Fruit fly (Drosophila melanogaster) whole organism, prepupa: Measurements from ENCODE around the gene CG34026.

ENCODE experiments used
- CG16779 ChIP-seq: fragments of 200-800 bp; sonication (Bioruptor generic); optimal IDR thresholded peaks from 3 replicates; lab custom pipeline; 2017; ENCODE audit warnings: missing biosample characterization, mild to moderate bottlenecking, missing genetic modification characterization
- CG6792 ChIP-seq: fragments of 200-800 bp; sonication (Bioruptor generic); optimal IDR thresholded peaks from 3 replicates; lab custom pipeline; 2016; ENCODE audit warnings: missing biosample characterization, missing genetic modification characterization
- CG6808 ChIP-seq: fragments of 200-800 bp; sonication (Bioruptor generic); optimal IDR thresholded peaks from 3 replicates; lab custom pipeline; 2017; ENCODE audit warnings: missing biosample characterization, missing genetic modification characterization, mild to moderate bottlenecking, moderate library complexity, missing genetic modification reagents
- CG6854 ChIP-seq: fragments of 200-800 bp; sonication (Bioruptor generic); optimal IDR thresholded peaks from 2 replicates; lab custom pipeline; 2017; ENCODE audit warnings: missing biosample characterization, mild to moderate bottlenecking, missing genetic modification characterization
- Eip75B ChIP-seq: fragments of 200-800 bp; sonication (Bioruptor generic); optimal IDR thresholded peaks from 3 replicates; lab custom pipeline; 2016; ENCODE audit warnings: missing biosample characterization, missing genetic modification characterization
- Hr4 ChIP-seq: fragments of 200-800 bp; sonication (Bioruptor generic); optimal IDR thresholded peaks from 3 replicates; lab custom pipeline; 2016; ENCODE audit warnings: missing biosample characterization, missing genetic modification characterization
- Lpt ChIP-seq: fragments of 200-800 bp; sonication (Bioruptor generic); optimal IDR thresholded peaks from 3 replicates; lab custom pipeline; 2016; ENCODE audit warnings: missing biosample characterization, missing genetic modification characterization
- Met ChIP-seq: fragments of 200-800 bp; sonication (Bioruptor generic); optimal IDR thresholded peaks from 3 replicates; lab custom pipeline; 2016; ENCODE audit warnings: missing biosample characterization, missing genetic modification characterization
- OdsH ChIP-seq: fragments of 200-800 bp; sonication (Bioruptor generic); optimal IDR thresholded peaks from 3 replicates; lab custom pipeline; 2016; ENCODE audit warnings: missing biosample characterization, missing genetic modification characterization
- Sox102F ChIP-seq: fragments of 200-800 bp; sonication (Bioruptor generic); optimal IDR thresholded peaks from 2 replicates; lab custom pipeline; 2016; ENCODE audit warnings: missing biosample characterization, mild to moderate bottlenecking, missing genetic modification characterization
- Sox15 ChIP-seq: fragments of 200-800 bp; sonication (Bioruptor generic); optimal IDR thresholded peaks from 3 replicates; lab custom pipeline; 2016; ENCODE audit warnings: missing biosample characterization, missing genetic modification characterization
- achi ChIP-seq: fragments of 200-800 bp; sonication (Bioruptor generic); optimal IDR thresholded peaks from 3 replicates; lab custom pipeline; 2016; ENCODE audit warnings: missing biosample characterization, missing genetic modification characterization
- eg ChIP-seq: fragments of 200-800 bp; sonication (Bioruptor generic); IDR thresholded peaks from 3 replicates; pipeline ENCODE4 v1.3.6; 2022; ENCODE audit warnings: missing biosample characterization, missing genetic modification characterization
- topi ChIP-seq: fragments of 200-800 bp; sonication (Bioruptor generic); optimal IDR thresholded peaks from 3 replicates; lab custom pipeline; 2016; ENCODE audit warnings: missing biosample characterization, missing genetic modification characterization

DNA sequence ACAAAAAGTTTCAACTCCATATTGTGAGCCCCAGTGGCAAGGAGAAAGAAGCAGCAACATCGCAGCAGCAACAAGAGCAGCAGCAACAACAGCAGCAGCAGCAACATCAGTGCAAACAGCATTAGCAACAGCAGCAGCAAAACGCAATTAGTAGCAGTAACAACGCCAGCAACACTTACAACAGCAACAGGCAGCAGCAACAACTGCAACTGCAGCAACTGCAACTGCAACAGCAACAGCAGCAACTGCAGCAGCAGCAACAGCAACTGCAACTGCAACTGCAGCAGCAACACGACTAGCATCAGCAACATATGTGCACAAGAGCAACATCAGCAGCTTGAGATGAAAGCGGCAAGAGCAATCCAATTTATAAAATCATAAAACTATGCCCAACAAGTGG lies 48.4 kb upstream of the CG34026 start:
- TF ChIP-seq Hr4 (GFP tag; lab: Kevin White, UChicago): no peak
- TF ChIP-seq OdsH (GFP tag; lab: Kevin White, UChicago): no peak
- TF ChIP-seq topi (GFP tag; lab: Kevin White, UChicago): no peak
- no peak for TF ChIP-seq CG6792 (GFP tag; lab: Kevin White, UChicago)
- TF ChIP-seq Met: no peak
- TF ChIP-seq CG6808 (GFP tag; lab: Kevin White, UChicago): no peak
- TF ChIP-seq Lpt (GFP tag; lab: Kevin White, UChicago): no peak
- no peak for TF ChIP-seq Eip75B (GFP tag; lab: Kevin White, UChicago)
- no peak for TF ChIP-seq CG6854
- TF ChIP-seq eg (GFP tag; lab: Robert Waterston, UW): no peak
- TF ChIP-seq CG16779 (tag; lab: Kevin White, UChicago): no peak
- no peak for TF ChIP-seq Sox15 (GFP tag; lab: Kevin White, UChicago)
- no peak for TF ChIP-seq achi (GFP tag; lab: Kevin White, UChicago)
- TF ChIP-seq Sox102F (GFP tag; lab: Kevin White, UChicago): no peak
